Fruit fly (Drosophila melanogaster): ENCODE results near the gene Oli.

- TF ChIP-seq Dfd (GFP tag; optimal IDR thresholded peaks at IDR 0.05) (no peak), CG9705 (GFP tag; optimal IDR thresholded peaks at IDR 0.05) (no peak), Jra (GFP tag; optimal IDR thresholded peaks at IDR 0.05) (no peak)
These were observed 556 bp upstream of the Oli start for dm6 chr2L:17588173-17589082.
